Fruit fly (Drosophila melanogaster): ENCODE results near the gene ais.

Gene ais

dm6 chr3L:17802107-17802506 is 2.4 kb downstream of the ais start, which contains the start of gene NUCB1 (continued):
- no peak for TF ChIP-seq CG4404 (GFP tag; IDR thresholded peaks at IDR 0.05)
- no peak for TF ChIP-seq CG17385 (GFP tag; optimal IDR thresholded peaks at IDR 0.05)
- no peak for TF ChIP-seq Nf-YB (GFP tag; optimal IDR thresholded peaks at IDR 0.05)
- peak; percentile 98 for TF ChIP-seq pzg (GFP tag; optimal IDR thresholded peaks at IDR 0.05)
- no peak for TF ChIP-seq Dek (tag; optimal IDR thresholded peaks at IDR 0.05)
- no peak for TF ChIP-seq CG4328 (GFP tag; optimal IDR thresholded peaks at IDR 0.05)
- TF ChIP-seq ro (GFP tag; IDR thresholded peaks at IDR 0.05): no peak
- no peak for TF ChIP-seq D19A (tag; optimal IDR thresholded peaks at IDR 0.05)
- peak; percentile 67 for TF ChIP-seq B-H2 (GFP tag; optimal IDR thresholded peaks at IDR 0.05)
- peak; percentile 68 for TF ChIP-seq Rfx (GFP tag; IDR thresholded peaks at IDR 0.05)
- TF ChIP-seq CG1233 (GFP tag; optimal IDR thresholded peaks at IDR 0.05): peak; percentile 8
- peak; percentile 55 for TF ChIP-seq CG2712 (tag; optimal IDR thresholded peaks at IDR 0.05)
- TF ChIP-seq sens (GFP tag): peak; percentile 79
- no peak for TF ChIP-seq Adf1 (GFP tag; IDR thresholded peaks at IDR 0.05)
- TF ChIP-seq CG15479 (GFP tag; optimal IDR thresholded peaks at IDR 0.05): peak; percentile 71
- TF ChIP-seq CG8388 (GFP tag; optimal IDR thresholded peaks at IDR 0.05): no peak
- TF ChIP-seq CG16815 (GFP tag; optimal IDR thresholded peaks at IDR 0.05): no peak
- TF ChIP-seq CG14667 (GFP tag; IDR thresholded peaks at IDR 0.05): no peak
- peak; percentile 3 for TF ChIP-seq chn (GFP tag; optimal IDR thresholded peaks at IDR 0.05)
- TF ChIP-seq bowl (GFP tag; IDR thresholded peaks at IDR 0.05): no peak
- peak; percentile 21; the same call in 1 of the 3 replicates for TF ChIP-seq CG34224 (GFP tag; IDR thresholded peaks at IDR 0.05; ENCODE audit: partially characterized antibody)
- no peak for TF ChIP-seq Hr39 (optimal IDR thresholded peaks at IDR 0.05)
- peak; percentile 11 for TF ChIP-seq CG12155 (GFP tag; optimal IDR thresholded peaks at IDR 0.05)
- TF ChIP-seq nom (GFP tag; optimal IDR thresholded peaks at IDR 0.05): no peak
- no peak for TF ChIP-seq sim (GFP tag; IDR thresholded peaks at IDR 0.05)
- TF ChIP-seq Neu2 (GFP tag; optimal IDR thresholded peaks at IDR 0.05; ENCODE audit: borderline replicate concordance): no peak
- TF ChIP-seq ase (GFP tag; IDR thresholded peaks at IDR 0.05): no peak
- peak; percentile 39 for TF ChIP-seq CG3281 (GFP tag; optimal IDR thresholded peaks at IDR 0.05)
- TF ChIP-seq NC2β (GFP tag; optimal IDR thresholded peaks at IDR 0.05): peak; percentile 40
- TF ChIP-seq CG18599 (GFP tag; optimal IDR thresholded peaks at IDR 0.05): no peak
- peak; percentile 56 for TF ChIP-seq lilli (GFP tag; optimal IDR thresholded peaks at IDR 0.05)
- peak; percentile 11 for TF ChIP-seq D (optimal IDR thresholded peaks at IDR 0.05)
- TF ChIP-seq D (GFP tag; optimal IDR thresholded peaks at IDR 0.05): no peak
- TF ChIP-seq CG7839 (tag; optimal IDR thresholded peaks at IDR 0.05): no peak
- TF ChIP-seq Dip3 (GFP tag; optimal IDR thresholded peaks at IDR 0.05): peak; percentile 43
- TF ChIP-seq kay (GFP tag; optimal IDR thresholded peaks at IDR 0.05): peak; percentile 58
- no peak for TF ChIP-seq Hey (tag; optimal IDR thresholded peaks at IDR 0.05)
- TF ChIP-seq CG12236 (GFP tag; optimal IDR thresholded peaks at IDR 0.05): no peak
- no peak for TF ChIP-seq fd102C (GFP tag; optimal IDR thresholded peaks at IDR 0.05)
- no peak for TF ChIP-seq hth (optimal IDR thresholded peaks at IDR 0.05)
- no peak for TF ChIP-seq CG15011 (GFP tag; optimal IDR thresholded peaks at IDR 0.05)
- no peak for TF ChIP-seq Fer3 (tag; optimal IDR thresholded peaks at IDR 0.05)
- TF ChIP-seq YL-1 (GFP tag; optimal IDR thresholded peaks at IDR 0.05): peak; percentile 82
- no peak for TF ChIP-seq CG10321 (GFP tag; IDR thresholded peaks at IDR 0.05)
- TF ChIP-seq dpn (GFP tag; optimal IDR thresholded peaks at IDR 0.05): peak; percentile 47 to 64
- no peak for TF ChIP-seq CG4854 (GFP tag; optimal IDR thresholded peaks at IDR 0.05)
- peak; percentile 46 for TF ChIP-seq zen (tag; optimal IDR thresholded peaks at IDR 0.05)
- no peak for TF ChIP-seq crol (GFP tag; IDR thresholded peaks at IDR 0.05)
- peak; percentile 89 for TF ChIP-seq CG9797 (GFP tag; optimal IDR thresholded peaks at IDR 0.05)
- TF ChIP-seq dimm (GFP tag; IDR thresholded peaks at IDR 0.05): no peak
- TF ChIP-seq cad (GFP tag; optimal IDR thresholded peaks at IDR 0.05): no peak
- no peak for TF ChIP-seq sqz (GFP tag; optimal IDR thresholded peaks at IDR 0.05)
- TF ChIP-seq CG17186 (GFP tag; optimal IDR thresholded peaks at IDR 0.05): peak; percentile 79

Data from whole organism, embryonic.